Worm (Caenorhabditis elegans) whole organism, early embryonic: ENCODE results near the gene T22B2.2.

ENCODE experiments used
- B0310.2 ChIP-seq: sonication (generic microtip); optimal IDR thresholded peaks from 2 replicates; lab custom pipeline; 2016; ENCODE audit warnings: mild to moderate bottlenecking, missing genetic modification characterization, missing compliant biosample characterization
- F13C5.2 ChIP-seq: sonication (generic microtip); optimal IDR thresholded peaks from 2 replicates; lab custom pipeline; 2017; ENCODE audit warnings: mild to moderate bottlenecking, missing genetic modification characterization, inconsistent platforms, missing compliant biosample characterization
- aly-1 ChIP-seq: sonication (generic microtip); optimal IDR thresholded peaks from 2 replicates; lab custom pipeline; 2016; ENCODE audit warnings: missing genetic modification characterization, missing compliant biosample characterization
- ama-1 ChIP-seq: fragments of 150-350 bp; optimal IDR thresholded peaks from 2 replicates; lab custom pipeline; 2014
- ceh-13 ChIP-seq: fragments of 200-800 bp; sonication (Bioruptor generic); optimal IDR thresholded peaks from 2 replicates; lab custom pipeline; 2018; ENCODE audit warnings: mild to moderate bottlenecking, missing genetic modification characterization, missing compliant biosample characterization
- ceh-36 ChIP-seq: sonication (generic microtip); optimal IDR thresholded peaks from 2 replicates; lab custom pipeline; 2016; ENCODE audit warnings: missing genetic modification characterization, inconsistent platforms, missing compliant biosample characterization
- ets-7 ChIP-seq: sonication (generic microtip); optimal IDR thresholded peaks from 2 replicates; lab custom pipeline; 2016; ENCODE audit warnings: missing genotype, missing genetic modification characterization, missing compliant biosample characterization
- flt-1 ChIP-seq: fragments of 200-800 bp; sonication (Bioruptor generic); IDR thresholded peaks from 2 replicates; pipeline ENCODE4 v1.3.6; 2022; ENCODE audit warnings: missing genetic modification characterization, missing compliant biosample characterization
- hmbx-1 ChIP-seq: sonication (generic microtip); optimal IDR thresholded peaks from 2 replicates; lab custom pipeline; 2016; ENCODE audit warnings: mild to moderate bottlenecking, missing genetic modification characterization, missing compliant biosample characterization
- hmg-4 ChIP-seq: fragments of 200-800 bp; sonication (Bioruptor generic); optimal IDR thresholded peaks from 2 replicates; lab custom pipeline; 2018; ENCODE audit warnings: mild to moderate bottlenecking, missing genetic modification characterization, missing compliant biosample characterization
- hnd-1 ChIP-seq: sonication (generic microtip); optimal IDR thresholded peaks from 2 replicates; lab custom pipeline; 2016; ENCODE audit warnings: missing genetic modification characterization, missing compliant biosample characterization
- pes-1 ChIP-seq: fragments of 200-800 bp; sonication (Bioruptor generic); IDR thresholded peaks from 2 replicates; pipeline ENCODE4 v1.3.6; 2022; ENCODE audit warnings: missing genetic modification reagents, missing genetic modification characterization, missing compliant biosample characterization
- scrt-1 ChIP-seq: fragments of 200-800 bp; sonication (Bioruptor generic); IDR thresholded peaks from 2 replicates; pipeline ENCODE4 v1.3.6; 2022; ENCODE audit warnings: missing genetic modification characterization, missing compliant biosample characterization
- sea-1 ChIP-seq: fragments of 200-800 bp; sonication (Bioruptor generic); conservative IDR thresholded peaks from 2 replicates; pipeline ENCODE4 v1.3.6; 2022; ENCODE audit warnings: missing genetic modification characterization, missing compliant biosample characterization
- tbx-11 ChIP-seq: fragments of 200-800 bp; sonication (Bioruptor generic); IDR thresholded peaks from 2 replicates; pipeline ENCODE4 v1.3.6; 2022; ENCODE audit warnings: missing genetic modification characterization, missing compliant biosample characterization
- tbx-37 ChIP-seq: fragments of 200-800 bp; sonication (Bioruptor generic); conservative IDR thresholded peaks from 2 replicates; pipeline ENCODE4 v1.3.6; 2022; ENCODE audit warnings: missing genetic modification reagents, missing genetic modification characterization, missing compliant biosample characterization
- tra-4 ChIP-seq: sonication (generic microtip); optimal IDR thresholded peaks from 2 replicates; lab custom pipeline; 2017; ENCODE audit warnings: missing genetic modification characterization, missing compliant biosample characterization

Gene T22B2.2

ce11 chrX:3898255-3899177, 21.7 kb upstream of the T22B2.2 start:
- TF ChIP-seq tbx-37 (GFP tag; lab: Robert Waterston, UW) = no peak
- TF ChIP-seq ama-1 = no peak
- TF ChIP-seq hmg-4 (GFP tag; lab: Kevin White, UChicago) = no peak
- TF ChIP-seq B0310.2 (tag; lab: Kevin White, UChicago) = no peak
- TF ChIP-seq F13C5.2 (tag; lab: Kevin White, UChicago) = no peak
- no peak for TF ChIP-seq hnd-1 (tag; lab: Kevin White, UChicago)
- no peak for TF ChIP-seq ceh-13 (GFP tag; lab: Kevin White, UChicago)
- TF ChIP-seq tra-4 (tag; lab: Kevin White, UChicago) = no peak
- no peak for TF ChIP-seq tbx-11
- TF ChIP-seq ets-7 (tag; lab: Kevin White, UChicago) = no peak
- TF ChIP-seq pes-1 (GFP tag; lab: Robert Waterston, UW) = no peak
- no peak for TF ChIP-seq scrt-1 (GFP tag; lab: Robert Waterston, UW)

- TF ChIP-seq tra-4 (tag; lab: Kevin White, UChicago) = no peak
- TF ChIP-seq ama-1 = no peak
- TF ChIP-seq ets-7 (tag; lab: Kevin White, UChicago) = no peak
- no peak for TF ChIP-seq tbx-37 (GFP tag; lab: Robert Waterston, UW)
- TF ChIP-seq hmbx-1 (tag; lab: Kevin White, UChicago) = no peak
- TF ChIP-seq pes-1 (GFP tag; lab: Robert Waterston, UW) = no peak; the same call in 1 of the 2 replicates
- TF ChIP-seq flt-1 (GFP tag; lab: Robert Waterston, UW) = no peak
- no peak for TF ChIP-seq ceh-36 (tag; lab: Kevin White, UChicago)
- TF ChIP-seq hnd-1 (tag; lab: Kevin White, UChicago) = no peak
- no peak for TF ChIP-seq B0310.2 (tag; lab: Kevin White, UChicago)
- TF ChIP-seq ceh-13 (GFP tag; lab: Kevin White, UChicago) = no peak
- TF ChIP-seq F13C5.2 (tag; lab: Kevin White, UChicago) = no peak
- TF ChIP-seq hmg-4 (GFP tag; lab: Kevin White, UChicago) = no peak
- no peak for TF ChIP-seq sea-1
- TF ChIP-seq tbx-11 = no peak
- TF ChIP-seq aly-1 = no peak
- no peak for TF ChIP-seq scrt-1 (GFP tag; lab: Robert Waterston, UW)
These were observed 19.5 kb upstream of the T22B2.2 start for ce11 chrX:3900715-3901114.

ce11 chrX:3901389-3901788, 18.8 kb upstream of the T22B2.2 start:
- no peak for TF ChIP-seq ama-1
- no peak for TF ChIP-seq aly-1
- TF ChIP-seq F13C5.2 (tag; lab: Kevin White, UChicago) = no peak
- TF ChIP-seq sea-1 = no peak
- no peak for TF ChIP-seq flt-1 (GFP tag; lab: Robert Waterston, UW)
- no peak for TF ChIP-seq pes-1 (GFP tag; lab: Robert Waterston, UW)
- TF ChIP-seq scrt-1 (GFP tag; lab: Robert Waterston, UW) = no peak
- TF ChIP-seq B0310.2 (tag; lab: Kevin White, UChicago) = no peak
- TF ChIP-seq ets-7 (tag; lab: Kevin White, UChicago) = no peak
- no peak for TF ChIP-seq hmg-4 (GFP tag; lab: Kevin White, UChicago)
- TF ChIP-seq tbx-37 (GFP tag; lab: Robert Waterston, UW) = no peak
- no peak for TF ChIP-seq hnd-1 (tag; lab: Kevin White, UChicago)
- no peak for TF ChIP-seq tra-4 (tag; lab: Kevin White, UChicago)
- TF ChIP-seq ceh-13 (GFP tag; lab: Kevin White, UChicago) = no peak
- no peak for TF ChIP-seq hmbx-1 (tag; lab: Kevin White, UChicago)
- TF ChIP-seq ceh-36 (tag; lab: Kevin White, UChicago) = no peak
- no peak for TF ChIP-seq tbx-11

- TF ChIP-seq ceh-13 (GFP tag; lab: Kevin White, UChicago) (no peak), tra-4 (tag; lab: Kevin White, UChicago) (no peak), hmbx-1 (tag; lab: Kevin White, UChicago) (no peak), sea-1 (no peak), B0310.2 (tag; lab: Kevin White, UChicago) (no peak), pes-1 (GFP tag; lab: Robert Waterston, UW) (no peak)
These were observed 15.6 kb upstream of the T22B2.2 start, which contains the start of gene sup-12 for ce11 chrX:3904568-3904967. sup-12 (plus strand) TSS chrX:3904584.

ce11 chrX:3911280-3911679, 8.9 kb upstream of the T22B2.2 start, which contains the start of gene T22B2.5:
T22B2.5 (minus strand) TSS chrX:3911380.
- TF ChIP-seq scrt-1 (GFP tag; lab: Robert Waterston, UW) = no peak
- no peak for TF ChIP-seq pes-1 (GFP tag; lab: Robert Waterston, UW)
- no peak for TF ChIP-seq sea-1
- no peak for TF ChIP-seq hnd-1 (tag; lab: Kevin White, UChicago)
- TF ChIP-seq ceh-13 (GFP tag; lab: Kevin White, UChicago) = no peak
- TF ChIP-seq ama-1 = no peak
- TF ChIP-seq tbx-11 = no peak
- TF ChIP-seq ets-7 (tag; lab: Kevin White, UChicago) = no peak
- TF ChIP-seq ceh-36 (tag; lab: Kevin White, UChicago) = no peak
- no peak for TF ChIP-seq tra-4 (tag; lab: Kevin White, UChicago)
- TF ChIP-seq hmg-4 (GFP tag; lab: Kevin White, UChicago) = no peak

ce11 chrX:3914273-3914672, 5.9 kb upstream of the T22B2.2 start:
- TF ChIP-seq flt-1 (GFP tag; lab: Robert Waterston, UW) = peak; percentile 70
- TF ChIP-seq tbx-11 = peak; percentile 64
- peak; percentile 35 for TF ChIP-seq hnd-1 (tag; lab: Kevin White, UChicago)
- TF ChIP-seq hmbx-1 (tag; lab: Kevin White, UChicago) = peak; percentile 33
- TF ChIP-seq tra-4 (tag; lab: Kevin White, UChicago) = peak; percentile 49
- peak; percentile 85 for TF ChIP-seq ceh-36 (tag; lab: Kevin White, UChicago)
- peak; percentile 50; the same call in 1 of the 2 replicates for TF ChIP-seq tbx-37 (GFP tag; lab: Robert Waterston, UW)
- TF ChIP-seq scrt-1 (GFP tag; lab: Robert Waterston, UW) = peak; percentile 82
- TF ChIP-seq pes-1 (GFP tag; lab: Robert Waterston, UW) = peak; percentile 83
- peak; percentile 55 for TF ChIP-seq aly-1
- TF ChIP-seq B0310.2 (tag; lab: Kevin White, UChicago) = peak; percentile 75
- peak; percentile 77; the same call in 1 of the 2 replicates for TF ChIP-seq sea-1
- TF ChIP-seq ets-7 (tag; lab: Kevin White, UChicago) = no peak
- peak; percentile 42 for TF ChIP-seq F13C5.2 (tag; lab: Kevin White, UChicago)
- TF ChIP-seq hmg-4 (GFP tag; lab: Kevin White, UChicago) = peak; percentile 76
- no peak for TF ChIP-seq ama-1
- peak; percentile 49 for TF ChIP-seq ceh-13 (GFP tag; lab: Kevin White, UChicago)
